Worm (Caenorhabditis elegans): ENCODE measurements around the gene prmt-4.

- no peak for TF ChIP-seq lin-29 (GFP tag; IDR thresholded peaks at IDR 0.05)
- TF ChIP-seq lin-39 (tag; optimal IDR thresholded peaks at IDR 0.05) = no peak
- no peak for TF ChIP-seq nhr-77 (tag; optimal IDR thresholded peaks at IDR 0.05)
These were observed 21.3 kb downstream of the prmt-4 start, which contains the start of gene F56A11.6 for ce11 chrIV:582130-582529.
